Worm (Caenorhabditis elegans) whole organism, L1 larva: Measurements from ENCODE around the gene str-187.

Source experiments
- F16B12.6 ChIP-seq: fragments of 150-350 bp; optimal IDR thresholded peaks from 2 replicates; lab custom pipeline; 2014; ENCODE audit warnings: missing biosample characterization, missing genetic modification characterization
- alr-1 ChIP-seq: fragments of 200-800 bp; sonication (Bioruptor generic); optimal IDR thresholded peaks from 2 replicates; lab custom pipeline; 2018; ENCODE audit warnings: borderline replicate concordance, mild to moderate bottlenecking, missing genetic modification characterization, missing compliant biosample characterization
- ceh-8 ChIP-seq: fragments of 200-800 bp; sonication (Bioruptor generic); optimal IDR thresholded peaks from 2 replicates; lab custom pipeline; 2018; ENCODE audit warnings: mild to moderate bottlenecking, missing genetic modification characterization, moderate library complexity, missing compliant biosample characterization
- ces-1 ChIP-seq: fragments of 150-350 bp; optimal IDR thresholded peaks from 2 replicates; lab custom pipeline; 2014; ENCODE audit warnings: missing biosample characterization, missing genetic modification reagents, missing genetic modification characterization
- egl-27 ChIP-seq, 2 experiments: fragments of 150-350 bp in 1 of 2; sonication (generic microtip); optimal IDR thresholded peaks; 3 replicates each; lab custom pipeline; 2017 to 2018; ENCODE audit warnings: missing biosample characterization in 2 of 2, missing genetic modification characterization in 2 of 2, missing genetic modification reagents in 2 of 2
- fkh-10 ChIP-seq: sonication (generic microtip); optimal IDR thresholded peaks from 2 replicates; lab custom pipeline; 2017; ENCODE audit warnings: missing biosample characterization, missing genetic modification reagents, missing genetic modification characterization
- fos-1 ChIP-seq: fragments of 150-350 bp; optimal IDR thresholded peaks from 2 replicates; lab custom pipeline; 2014; ENCODE audit warnings: missing biosample characterization, missing genetic modification characterization
- irx-1 ChIP-seq: sonication (generic microtip); optimal IDR thresholded peaks from 2 replicates; lab custom pipeline; 2016; ENCODE audit warnings: missing genetic modification characterization, missing compliant biosample characterization
- lsy-2 ChIP-seq, 2 experiments: fragments of 150-350 bp; optimal IDR thresholded peaks; 2 replicates each; lab custom pipeline; 2014; ENCODE audit warnings: missing biosample characterization in 2 of 2, missing genetic modification characterization in 2 of 2
- mdl-1 ChIP-seq, 2 experiments: fragments of 150-350 bp; optimal IDR thresholded peaks; 2 replicates each; lab custom pipeline; 2014 to 2017; ENCODE audit warnings: missing biosample characterization in 2 of 2, missing genetic modification characterization in 2 of 2, inconsistent platforms in 1 of 2
- nhr-28 ChIP-seq: fragments of 150-350 bp; optimal IDR thresholded peaks from 2 replicates; lab custom pipeline; 2014; ENCODE audit warnings: missing biosample characterization, missing genetic modification characterization
- pqm-1 ChIP-seq: sonication (generic microtip); optimal IDR thresholded peaks from 3 replicates; lab custom pipeline; 2017; ENCODE audit warnings: missing biosample characterization, missing genetic modification characterization
- zag-1 ChIP-seq: fragments of 150-350 bp; optimal IDR thresholded peaks from 2 replicates; lab custom pipeline; 2014; ENCODE audit warnings: missing biosample characterization, missing genetic modification characterization
- ztf-11 ChIP-seq, 2 experiments: sonication (generic microtip); optimal IDR thresholded peaks; 2 replicates each; lab custom pipeline; 2016 to 2017; ENCODE audit warnings: missing genetic modification characterization in 2 of 2, missing biosample characterization in 1 of 2, missing compliant biosample characterization in 1 of 2

ce11 chrIV:17294489-17294888 lies 29.1 kb downstream of the str-187 start, which contains the start of gene T28F3.5:
- TF ChIP-seq fkh-10, result no peak
- TF ChIP-seq egl-27 (tag; optimal IDR thresholded peaks at IDR 0.05; lab: Kevin White, UChicago), result no peak
- no peak for TF ChIP-seq lsy-2 (tag; optimal IDR thresholded peaks at IDR 0.05; lab: Kevin White, UChicago)
- no peak for TF ChIP-seq ztf-11 (tag; optimal IDR thresholded peaks at IDR 0.05; lab: Kevin White, UChicago)
- TF ChIP-seq pqm-1 (tag; lab: Kevin White, UChicago), result no peak
- no peak for TF ChIP-seq zag-1
- TF ChIP-seq F16B12.6, result no peak
- TF ChIP-seq nhr-28 (tag; lab: Kevin White, UChicago), result no peak
- TF ChIP-seq fos-1 (tag; lab: Kevin White, UChicago), result no peak
- no peak for TF ChIP-seq ces-1 (GFP tag; lab: Kevin White, UChicago)
- TF ChIP-seq alr-1 (tag; lab: Kevin White, UChicago), result no peak
- TF ChIP-seq irx-1 (tag; lab: Kevin White, UChicago), result no peak
- no peak for TF ChIP-seq ceh-8 (GFP tag; lab: Kevin White, UChicago)
- TF ChIP-seq mdl-1 (tag; optimal IDR thresholded peaks at IDR 0.05; lab: Kevin White, UChicago), result no peak
